Worm (Caenorhabditis elegans) whole organism, mixed stage, embryonic: Measurements from ENCODE around the gene lron-5.

ENCODE experiments used
- M03D4.4 ChIP-seq: sonication (generic microtip); optimal IDR thresholded peaks from 2 replicates; lab custom pipeline; 2017; ENCODE audit warnings: mild to moderate bottlenecking, missing genetic modification characterization, missing compliant biosample characterization
- bed-3 ChIP-seq: fragments of 200-800 bp; sonication (Bioruptor generic); optimal IDR thresholded peaks from 3 replicates; lab custom pipeline; 2018; ENCODE audit warnings: mild to moderate bottlenecking, missing genetic modification characterization, moderate library complexity, missing compliant biosample characterization
- ceh-39 ChIP-seq: fragments of 150-350 bp; optimal IDR thresholded peaks from 2 replicates; lab custom pipeline; 2014; ENCODE audit warnings: missing biosample characterization, missing genetic modification characterization
- ceh-83 ChIP-seq: fragments of 200-800 bp; sonication (Bioruptor generic); optimal IDR thresholded peaks from 2 replicates; lab custom pipeline; 2018; ENCODE audit warnings: mild to moderate bottlenecking, missing genetic modification characterization, missing compliant biosample characterization
- cnd-1 ChIP-seq: fragments of 200-800 bp; sonication (Bioruptor generic); optimal IDR thresholded peaks from 2 replicates; lab custom pipeline; 2018; ENCODE audit warnings: mild to moderate bottlenecking, missing genetic modification characterization, missing compliant biosample characterization
- drap-1 ChIP-seq: fragments of 200-800 bp; sonication (Bioruptor generic); optimal IDR thresholded peaks from 3 replicates; lab custom pipeline; 2018; ENCODE audit warnings: mild to moderate bottlenecking, missing genetic modification characterization, missing compliant biosample characterization
- elt-1 ChIP-seq: sonication (generic microtip); optimal IDR thresholded peaks from 2 replicates; lab custom pipeline; 2017; ENCODE audit warnings: missing genetic modification characterization, mild to moderate bottlenecking, missing compliant biosample characterization, antibody characterized with exemption, moderate library complexity, borderline replicate concordance; ENCODE audit not compliant: insufficient read depth
- elt-3 ChIP-seq: fragments of 150-350 bp; optimal IDR thresholded peaks from 2 replicates; lab custom pipeline; 2014; ENCODE audit warnings: missing biosample characterization, missing genetic modification characterization
- flh-1 ChIP-seq: fragments of 200-800 bp; sonication (Bioruptor generic); optimal IDR thresholded peaks from 2 replicates; lab custom pipeline; 2018; ENCODE audit warnings: mild to moderate bottlenecking, missing genetic modification characterization, moderate library complexity, missing compliant biosample characterization
- ham-2 ChIP-seq: fragments of 200-800 bp; sonication (Bioruptor generic); optimal IDR thresholded peaks from 2 replicates; lab custom pipeline; 2018; ENCODE audit warnings: mild to moderate bottlenecking, missing genetic modification characterization, missing compliant biosample characterization
- hlh-1 ChIP-seq: fragments of 150-350 bp; optimal IDR thresholded peaks from 2 replicates; lab custom pipeline; 2014; ENCODE audit warnings: missing biosample characterization, missing genetic modification reagents, missing genetic modification characterization
- lin-13 ChIP-seq: fragments of 150-350 bp; optimal IDR thresholded peaks from 2 replicates; lab custom pipeline; 2014; ENCODE audit warnings: missing biosample characterization, missing genetic modification characterization
- lin-32 ChIP-seq: fragments of 200-800 bp; sonication (Bioruptor generic); optimal IDR thresholded peaks from 2 replicates; lab custom pipeline; 2018; ENCODE audit warnings: mild to moderate bottlenecking, missing genetic modification characterization, missing compliant biosample characterization
- lsy-2 ChIP-seq: fragments of 150-350 bp; optimal IDR thresholded peaks from 2 replicates; lab custom pipeline; 2014; ENCODE audit warnings: missing biosample characterization, missing genetic modification characterization
- mep-1 ChIP-seq: fragments of 150-350 bp; optimal IDR thresholded peaks from 2 replicates; lab custom pipeline; 2017; ENCODE audit warnings: missing biosample characterization, missing genetic modification reagents, missing genetic modification characterization, inconsistent platforms
- nhr-12 ChIP-seq: fragments of 150-350 bp; optimal IDR thresholded peaks from 2 replicates; lab custom pipeline; 2014; ENCODE audit warnings: missing biosample characterization, missing genetic modification characterization
- nhr-2 ChIP-seq: fragments of 150-350 bp; optimal IDR thresholded peaks from 2 replicates; lab custom pipeline; 2014; ENCODE audit warnings: missing biosample characterization, missing genetic modification characterization
- nhr-237 ChIP-seq: fragments of 150-350 bp; optimal IDR thresholded peaks from 2 replicates; lab custom pipeline; 2014; ENCODE audit warnings: missing biosample characterization, missing genetic modification characterization
- nhr-28 ChIP-seq: fragments of 150-350 bp; optimal IDR thresholded peaks from 2 replicates; lab custom pipeline; 2014; ENCODE audit warnings: missing biosample characterization, missing genetic modification characterization
- nhr-76 ChIP-seq: sonication (generic microtip); optimal IDR thresholded peaks from 2 replicates; lab custom pipeline; 2017; ENCODE audit warnings: missing biosample characterization, missing genetic modification characterization
- pha-4 ChIP-seq: fragments of 150-350 bp; optimal IDR thresholded peaks from 2 replicates; lab custom pipeline; 2018; ENCODE audit warnings: missing biosample characterization, missing genetic modification reagents, missing genetic modification characterization
- sem-2 ChIP-seq: fragments of 200-800 bp; sonication (Bioruptor generic); optimal IDR thresholded peaks from 2 replicates; lab custom pipeline; 2018; ENCODE audit warnings: mild to moderate bottlenecking, missing genetic modification characterization, missing compliant biosample characterization
- snpc-4 ChIP-seq: fragments of 150-350 bp; optimal IDR thresholded peaks from 2 replicates; lab custom pipeline; 2014; ENCODE audit warnings: missing biosample characterization, missing genetic modification characterization
- sptf-1 ChIP-seq: sonication (generic microtip); optimal IDR thresholded peaks from 2 replicates; lab custom pipeline; 2017; ENCODE audit warnings: mild to moderate bottlenecking, missing genetic modification characterization, moderate library complexity, missing compliant biosample characterization
- unc-120 ChIP-seq: sonication (generic microtip); optimal IDR thresholded peaks from 2 replicates; lab custom pipeline; 2017; ENCODE audit warnings: missing genetic modification characterization, missing compliant biosample characterization; ENCODE audit not compliant: poor library complexity, severe bottlenecking
- unc-39 ChIP-seq: fragments of 150-350 bp; optimal IDR thresholded peaks from 2 replicates; lab custom pipeline; 2014; ENCODE audit warnings: missing biosample characterization, missing genetic modification characterization
- unc-62 ChIP-seq: fragments of 150-350 bp; optimal IDR thresholded peaks from 2 replicates; lab custom pipeline; 2014; ENCODE audit warnings: missing biosample characterization, missing genetic modification reagents, missing genetic modification characterization
- ztf-11 ChIP-seq: fragments of 150-350 bp; optimal IDR thresholded peaks from 2 replicates; lab custom pipeline; 2014; ENCODE audit warnings: missing biosample characterization, missing genetic modification characterization

The lron-5 gene

DNA sequence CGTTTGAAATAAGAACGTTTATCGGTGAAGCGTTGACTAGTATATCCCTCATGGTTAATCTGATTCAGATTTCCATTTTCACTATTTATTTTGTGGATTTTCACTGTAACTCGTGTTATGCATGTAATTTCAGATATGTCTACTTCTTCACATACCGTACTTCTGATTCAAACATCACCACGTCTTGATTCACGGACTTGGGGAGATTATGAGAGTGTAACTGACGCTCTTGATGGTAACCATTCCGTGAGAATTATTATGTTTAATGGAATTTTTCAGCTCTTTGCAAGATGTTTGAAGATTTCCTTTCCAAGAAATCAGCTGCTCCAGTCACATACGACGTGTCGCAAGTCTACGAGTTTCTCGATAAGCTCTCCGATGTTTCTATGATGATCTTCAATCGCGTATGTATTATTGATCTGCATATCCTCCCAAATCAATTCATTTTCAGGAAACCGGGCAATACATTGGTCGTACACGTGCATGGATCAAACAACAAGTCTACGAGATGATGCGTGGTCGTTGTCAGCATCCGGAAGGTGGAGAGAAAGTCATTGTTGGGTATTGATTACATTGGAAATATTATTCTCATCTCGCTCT, 29.6 kb upstream of the lron-5 start, which contains the start of gene erh-2:
TSS of gene erh-2 (plus strand) at position 134 of the 600 bp plus-strand sequence.
- TF ChIP-seq nhr-28 (tag; lab: Kevin White, UChicago) (no peak), cnd-1 (tag; lab: Kevin White, UChicago) (no peak), elt-3 (tag; lab: Kevin White, UChicago) (no peak), nhr-237 (tag; lab: Kevin White, UChicago) (no peak), unc-39 (tag; lab: Kevin White, UChicago) (no peak), ham-2 (GFP tag; lab: Kevin White, UChicago) (no peak)

DNA sequence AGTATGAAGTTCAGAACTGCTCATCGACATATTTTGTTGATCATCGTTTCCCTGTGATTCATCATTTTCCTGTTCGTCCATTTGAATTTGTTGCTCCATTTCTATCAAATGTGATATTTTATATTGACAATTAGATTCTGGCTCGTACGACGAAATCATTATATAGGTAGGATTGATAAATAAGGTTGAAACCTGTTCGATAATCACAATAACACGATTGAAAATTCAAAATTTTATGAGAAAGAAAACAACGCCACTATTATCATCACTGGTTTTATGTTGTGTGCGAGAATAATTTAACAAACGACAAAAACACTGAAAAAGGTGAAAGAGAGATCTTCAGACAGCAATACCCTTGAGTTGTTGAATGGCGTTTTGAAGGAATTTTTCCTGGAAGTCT, 28.5 kb upstream of the lron-5 start, which contains the start of gene apc-11:
TSS of gene apc-11 (minus strand) at position 101 of the 400 bp plus-strand sequence.
- TF ChIP-seq flh-1 (GFP tag; lab: Kevin White, UChicago) (no peak), nhr-76 (tag; lab: Kevin White, UChicago) (no peak), lsy-2 (tag; lab: Kevin White, UChicago) (no peak), pha-4 (tag; lab: Kevin White, UChicago) (no peak), unc-39 (tag; lab: Kevin White, UChicago) (no peak)
- TF ChIP-seq, all 35 proteins: peak for 0

DNA sequence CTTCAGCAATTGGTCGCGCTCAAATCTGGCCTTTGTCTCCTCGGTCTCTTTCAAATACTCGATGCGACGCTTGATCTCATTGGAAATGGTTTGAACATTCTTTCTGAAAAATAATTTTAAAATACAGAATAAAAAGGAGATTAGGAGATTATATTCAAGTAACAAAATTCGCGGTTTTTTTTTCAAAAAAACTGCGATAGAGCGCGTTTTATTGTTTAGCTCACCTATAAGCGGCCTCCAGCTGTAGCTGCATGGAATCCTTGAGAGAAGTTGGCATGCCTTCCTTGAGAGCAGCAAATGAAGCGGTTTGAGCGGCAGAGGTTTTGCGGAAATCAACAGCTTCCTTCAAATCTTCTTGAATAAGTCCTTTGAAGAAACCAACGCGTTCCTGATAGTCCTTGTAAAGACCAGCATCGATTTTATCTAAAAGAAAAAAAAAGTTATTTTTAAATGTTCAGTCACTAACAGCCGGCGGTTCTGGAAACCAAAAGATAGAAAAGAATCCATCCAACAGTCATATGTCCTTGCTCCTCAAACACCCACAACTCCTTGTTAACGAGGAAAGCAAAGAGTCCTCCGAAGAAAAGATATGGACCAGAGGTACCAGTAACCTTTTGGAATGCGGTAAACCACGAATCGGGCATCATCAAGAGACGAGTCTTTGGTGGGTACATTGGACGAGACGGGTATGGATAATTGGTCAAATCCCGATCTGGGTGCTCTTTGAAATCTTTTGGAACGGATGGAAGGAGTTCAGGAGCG, 27.9 kb upstream of the lron-5 start:
- TF ChIP-seq unc-39 (tag; lab: Kevin White, UChicago) (no peak), nhr-12 (tag; lab: Kevin White, UChicago) (no peak), M03D4.4 (tag; lab: Kevin White, UChicago) (no peak), snpc-4 (no peak), nhr-76 (tag; lab: Kevin White, UChicago) (no peak), unc-120 (no peak), lin-32 (GFP tag; lab: Kevin White, UChicago) (no peak), ceh-83 (GFP tag; lab: Kevin White, UChicago) (no peak), ztf-11 (no peak), hlh-1 (tag; lab: Kevin White, UChicago) (no peak), sptf-1 (tag; lab: Kevin White, UChicago) (no peak), nhr-2 (no peak), ceh-39 (tag; lab: Kevin White, UChicago) (no peak), lin-13 (tag; lab: Kevin White, UChicago) (no peak), pha-4 (tag; lab: Kevin White, UChicago) (no peak), elt-1 (no peak), nhr-237 (tag; lab: Kevin White, UChicago) (no peak)

DNA sequence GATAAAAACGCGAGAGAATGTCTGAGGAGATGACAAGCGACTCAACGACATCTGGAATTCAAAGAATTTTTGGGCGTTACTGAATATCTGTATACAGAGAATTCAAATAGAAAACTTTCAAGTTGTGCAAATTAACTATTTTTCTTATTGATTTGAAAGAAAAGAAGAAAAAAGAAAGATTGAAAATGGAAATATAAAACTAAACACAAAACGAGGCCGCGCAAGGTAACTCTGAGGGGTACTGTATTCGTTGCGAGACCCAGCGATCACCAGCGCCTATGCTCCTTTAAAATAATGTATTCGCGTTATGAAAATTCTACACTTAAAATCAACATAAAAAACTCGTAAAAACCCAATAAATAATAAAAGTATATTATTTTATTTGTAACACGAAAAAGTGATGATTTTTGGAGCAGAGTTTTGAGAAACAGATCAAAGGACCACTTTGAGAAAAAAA, 27.0 kb upstream of the lron-5 start, which contains the start of gene asb-1:
TSS of gene asb-1 (minus strand) at position 51 of the 457 bp plus-strand sequence.
- TF ChIP-seq sem-2 (no peak), bed-3 (GFP tag; lab: Kevin White, UChicago) (no peak), ceh-83 (GFP tag; lab: Kevin White, UChicago) (no peak)

DNA sequence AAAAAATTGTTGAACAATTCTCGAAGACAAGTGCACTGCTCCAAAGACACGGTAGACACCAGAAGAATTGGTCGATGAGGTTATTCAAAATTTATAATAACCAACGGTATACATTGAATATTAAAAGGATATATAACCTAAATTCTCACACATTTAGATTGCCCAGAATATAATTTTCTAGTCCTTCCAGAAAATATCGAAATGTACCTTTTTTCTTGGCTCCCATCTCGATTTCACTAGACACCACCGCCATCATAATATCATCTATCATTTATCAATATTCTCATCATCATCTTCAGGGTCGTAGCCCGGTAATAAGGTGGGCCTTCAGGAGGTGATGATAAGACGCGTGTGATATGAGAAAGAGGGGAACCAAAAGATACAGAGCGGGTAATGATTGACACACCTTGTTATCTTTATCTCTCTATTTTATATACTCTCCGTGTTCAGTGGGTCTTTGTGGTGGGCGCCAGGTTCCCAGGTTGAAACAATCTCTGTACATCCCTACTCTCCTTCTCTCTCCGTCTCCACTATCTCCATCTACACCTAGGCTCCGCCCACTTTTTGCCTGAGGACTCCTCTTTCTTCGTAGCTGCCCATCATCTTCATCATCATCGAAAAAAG, 22.6 kb upstream of the lron-5 start, which contains the start of gene mab-21:
TSS of gene mab-21 (plus strand) at position 615 of the 624 bp plus-strand sequence.
- peak; percentile 47 for TF ChIP-seq elt-3 (tag; lab: Kevin White, UChicago)
- TF ChIP-seq elt-1, result peak; percentile 29
- TF ChIP-seq unc-62 (GFP tag; lab: Kevin White, UChicago), result peak; percentile 63
- TF ChIP-seq drap-1, result no peak

DNA sequence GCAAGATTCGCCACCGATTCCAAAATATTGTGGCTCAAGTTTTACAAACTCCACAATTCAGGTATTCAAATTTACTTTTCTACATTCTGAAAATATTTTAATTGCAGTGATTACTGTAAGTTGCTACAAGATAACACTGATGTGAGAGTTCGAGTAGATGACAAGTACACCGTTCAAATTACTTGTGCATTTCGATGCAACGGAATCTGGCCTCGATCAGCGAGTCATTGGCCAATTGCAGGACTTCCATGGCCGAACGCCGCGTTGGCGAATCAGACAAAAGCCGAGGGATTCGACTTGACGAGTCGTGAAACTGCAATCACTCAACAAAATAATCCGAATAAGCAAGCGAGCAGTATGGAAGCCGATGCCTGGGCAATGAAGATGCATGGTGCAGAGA, 21.5 kb upstream of the lron-5 start:
- TF ChIP-seq flh-1 (GFP tag; lab: Kevin White, UChicago) (no peak), M03D4.4 (tag; lab: Kevin White, UChicago) (no peak), mep-1 (no peak), lin-13 (tag; lab: Kevin White, UChicago) (no peak), ham-2 (GFP tag; lab: Kevin White, UChicago) (no peak), unc-62 (GFP tag; lab: Kevin White, UChicago) (no peak), ztf-11 (no peak), unc-39 (tag; lab: Kevin White, UChicago) (no peak), ceh-39 (tag; lab: Kevin White, UChicago) (no peak), elt-1 (no peak), sem-2 (no peak), elt-3 (tag; lab: Kevin White, UChicago) (no peak)
